Fruit fly (Drosophila melanogaster): Measurements from ENCODE around the gene CG13887.

CG13887 gene

dm6 chr3L:835455-836034, 2.1 kb upstream of the CG13887 start, which contains the start of gene CG42554:
Gene CG42554 (plus strand): TSS chr3L:835683.
- TF ChIP-seq Eip78C (GFP tag) (peak; percentile 11), fkh (GFP tag; optimal IDR thresholded peaks at IDR 0.05) (peak; percentile 94), esn (GFP tag; optimal IDR thresholded peaks at IDR 0.05) (no peak), CG7368 (GFP tag; optimal IDR thresholded peaks at IDR 0.05) (no peak), CG10669 (GFP tag; optimal IDR thresholded peaks at IDR 0.05) (no peak), Blimp-1 (GFP tag; optimal IDR thresholded peaks at IDR 0.05) (peak; percentile 79)

- TF ChIP-seq Ets96B (tag; optimal IDR thresholded peaks at IDR 0.05) (no peak), CG1621 (tag; optimal IDR thresholded peaks at IDR 0.05) (no peak), pdm3 (GFP tag; optimal IDR thresholded peaks at IDR 0.05) (no peak), ss (GFP tag; optimal IDR thresholded peaks at IDR 0.05) (no peak), CG8119 (GFP tag; IDR thresholded peaks at IDR 0.05) (no peak), Eip78C (GFP tag) (no peak), CG10669 (GFP tag; optimal IDR thresholded peaks at IDR 0.05) (no peak), CG16779 (tag; optimal IDR thresholded peaks at IDR 0.05) (no peak), Sox102F (GFP tag; optimal IDR thresholded peaks at IDR 0.05) (no peak), CG31627 (GFP tag; optimal IDR thresholded peaks at IDR 0.05) (no peak), net (GFP tag; optimal IDR thresholded peaks at IDR 0.05) (no peak), CG3032 (tag; optimal IDR thresholded peaks at IDR 0.05) (no peak), lz (GFP tag; optimal IDR thresholded peaks at IDR 0.05) (no peak), CG10631 (GFP tag; optimal IDR thresholded peaks at IDR 0.05) (no peak), CG4318 (GFP tag; optimal IDR thresholded peaks at IDR 0.05) (no peak), Hr39 (GFP tag; optimal IDR thresholded peaks at IDR 0.05) (no peak), achi (GFP tag; optimal IDR thresholded peaks at IDR 0.05) (no peak), Eip93F (GFP tag; optimal IDR thresholded peaks at IDR 0.05) (no peak)
Observed at dm6 chr3L:841260-841659, 3.6 kb downstream of the CG13887 start, which contains the start of the genes JMJD5 and Gr61a. Gene JMJD5 (minus strand): TSS chr3L:841360. Gene Gr61a (plus strand): TSS chr3L:841451.

DNA sequence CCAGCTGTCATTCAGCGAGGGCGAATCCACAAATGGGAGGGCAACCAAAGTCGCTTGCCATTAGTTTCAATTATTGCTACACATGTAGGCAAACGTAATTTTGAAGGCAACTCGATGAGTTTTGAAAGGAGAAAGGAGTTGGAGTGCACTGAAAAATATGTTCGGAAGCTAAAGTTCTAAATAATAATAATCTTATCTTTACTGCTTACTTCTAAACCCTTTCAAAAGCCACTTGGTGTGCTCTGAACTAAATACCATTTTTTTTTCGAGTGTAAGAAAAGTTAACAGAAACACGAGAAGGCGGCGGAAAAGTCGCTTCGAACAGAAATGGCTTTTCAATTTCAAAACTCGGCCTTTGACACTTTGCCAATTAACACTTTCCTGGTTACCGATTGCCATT, 6.0 kb downstream of the CG13887 start, which contains the start of gene Cep290:
TSS of gene Cep290 (plus strand) at position 301 of the 400 bp plus-strand sequence.
- TF ChIP-seq dac (GFP tag; optimal IDR thresholded peaks at IDR 0.05): no peak
- no peak for TF ChIP-seq Met (GFP tag; optimal IDR thresholded peaks at IDR 0.05)
- no peak for TF ChIP-seq spab (GFP tag; optimal IDR thresholded peaks at IDR 0.05)
- no peak for TF ChIP-seq Blimp-1 (GFP tag; optimal IDR thresholded peaks at IDR 0.05)

DNA sequence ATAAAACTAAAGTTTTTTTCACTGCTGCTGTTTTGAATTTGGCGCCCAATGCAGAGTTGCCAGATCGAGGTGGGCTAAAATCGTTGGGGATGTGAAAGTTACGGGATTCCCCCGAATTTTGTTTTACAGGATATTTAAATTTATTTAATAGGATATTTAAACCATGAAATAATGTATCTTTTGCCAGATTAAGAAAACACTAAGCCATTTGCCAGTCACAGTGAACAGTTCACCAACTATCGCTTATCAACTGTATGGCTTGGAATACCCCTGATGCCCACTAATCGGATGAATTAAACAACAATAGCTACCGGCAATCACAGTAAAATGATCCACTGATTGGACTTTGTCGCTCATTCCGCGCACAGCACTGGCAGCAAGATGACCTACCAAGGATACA, 13.4 kb downstream of the CG13887 start, which contains the start of gene Dci:
TSS of gene Dci (plus strand) at position 286 of the 400 bp plus-strand sequence.
- TF ChIP-seq svp (GFP tag): peak; percentile 95
- TF ChIP-seq CG8319 (GFP tag; optimal IDR thresholded peaks at IDR 0.05): peak; percentile 35
- peak in 1 of 2 experiments; percentile 33 for TF ChIP-seq salr (GFP tag; optimal IDR thresholded peaks at IDR 0.05)
- peak; percentile 77 for TF ChIP-seq Sox14 (GFP tag; optimal IDR thresholded peaks at IDR 0.05)
- peak; percentile 21; the same call in 1 of the 2 replicates for TF ChIP-seq CG11294 (GFP tag; IDR thresholded peaks at IDR 0.05)
- no peak for TF ChIP-seq vri (GFP tag; optimal IDR thresholded peaks at IDR 0.05)
- TF ChIP-seq lz (GFP tag; optimal IDR thresholded peaks at IDR 0.05): peak; percentile 70
- TF ChIP-seq net (GFP tag; optimal IDR thresholded peaks at IDR 0.05): no peak
- peak; percentile 56 for TF ChIP-seq dsx (GFP tag; optimal IDR thresholded peaks at IDR 0.05; ENCODE audit: poor library complexity, severe bottlenecking)
- peak; percentile 87 for TF ChIP-seq CG6163 (GFP tag; IDR thresholded peaks at IDR 0.05)
- TF ChIP-seq CG9139 (GFP tag; optimal IDR thresholded peaks at IDR 0.05): no peak
- no peak for TF ChIP-seq ss (GFP tag; optimal IDR thresholded peaks at IDR 0.05)
- TF ChIP-seq fd85E (GFP tag; optimal IDR thresholded peaks at IDR 0.05): no peak
- no peak for TF ChIP-seq CG6808 (GFP tag; optimal IDR thresholded peaks at IDR 0.05)
- TF ChIP-seq Sox15 (GFP tag; optimal IDR thresholded peaks at IDR 0.05): peak; percentile 59
- TF ChIP-seq pdm3 (GFP tag; optimal IDR thresholded peaks at IDR 0.05): peak; percentile 68
- peak; percentile 77 for TF ChIP-seq esn (GFP tag; optimal IDR thresholded peaks at IDR 0.05)
- TF ChIP-seq Hr4 (GFP tag; optimal IDR thresholded peaks at IDR 0.05): no peak
- peak; percentile 5 for TF ChIP-seq dac (GFP tag; optimal IDR thresholded peaks at IDR 0.05)
- TF ChIP-seq CG11762 (GFP tag; optimal IDR thresholded peaks at IDR 0.05; ENCODE audit: insufficient read depth): peak; percentile 40
- peak; percentile 60 for TF ChIP-seq CG3919 (GFP tag; optimal IDR thresholded peaks at IDR 0.05)
- TF ChIP-seq fd59A (GFP tag; optimal IDR thresholded peaks at IDR 0.05): peak; percentile 4
- peak; percentile 48 for TF ChIP-seq CG6792 (GFP tag; optimal IDR thresholded peaks at IDR 0.05)
- peak; percentile 80 for TF ChIP-seq CG31627 (GFP tag; optimal IDR thresholded peaks at IDR 0.05)
- TF ChIP-seq CG34406 (GFP tag; optimal IDR thresholded peaks at IDR 0.05): no peak
- no peak for TF ChIP-seq Gug (GFP tag; IDR thresholded peaks at IDR 0.05)
- TF ChIP-seq acj6 (GFP tag; optimal IDR thresholded peaks at IDR 0.05): peak; percentile 66
